Worm (Caenorhabditis elegans) whole organism, early embryonic: ENCODE data around the gene F29A7.6.

Source experiments
- B0310.2 ChIP-seq: sonication (generic microtip); optimal IDR thresholded peaks from 2 replicates; lab custom pipeline; 2016; ENCODE audit warnings: mild to moderate bottlenecking, missing genetic modification characterization, missing compliant biosample characterization
- F13C5.2 ChIP-seq: sonication (generic microtip); optimal IDR thresholded peaks from 2 replicates; lab custom pipeline; 2017; ENCODE audit warnings: mild to moderate bottlenecking, missing genetic modification characterization, inconsistent platforms, missing compliant biosample characterization
- aly-1 ChIP-seq: sonication (generic microtip); optimal IDR thresholded peaks from 2 replicates; lab custom pipeline; 2016; ENCODE audit warnings: missing genetic modification characterization, missing compliant biosample characterization
- ama-1 ChIP-seq: fragments of 150-350 bp; optimal IDR thresholded peaks from 2 replicates; lab custom pipeline; 2014
- ceh-13 ChIP-seq: fragments of 200-800 bp; sonication (Bioruptor generic); optimal IDR thresholded peaks from 2 replicates; lab custom pipeline; 2018; ENCODE audit warnings: mild to moderate bottlenecking, missing genetic modification characterization, missing compliant biosample characterization
- ceh-36 ChIP-seq: sonication (generic microtip); optimal IDR thresholded peaks from 2 replicates; lab custom pipeline; 2016; ENCODE audit warnings: missing genetic modification characterization, inconsistent platforms, missing compliant biosample characterization
- ets-7 ChIP-seq: sonication (generic microtip); optimal IDR thresholded peaks from 2 replicates; lab custom pipeline; 2016; ENCODE audit warnings: missing genotype, missing genetic modification characterization, missing compliant biosample characterization
- flt-1 ChIP-seq: fragments of 200-800 bp; sonication (Bioruptor generic); IDR thresholded peaks from 2 replicates; pipeline ENCODE4 v1.3.6; 2022; ENCODE audit warnings: missing genetic modification characterization, missing compliant biosample characterization
- hmbx-1 ChIP-seq: sonication (generic microtip); optimal IDR thresholded peaks from 2 replicates; lab custom pipeline; 2016; ENCODE audit warnings: mild to moderate bottlenecking, missing genetic modification characterization, missing compliant biosample characterization
- hmg-4 ChIP-seq: fragments of 200-800 bp; sonication (Bioruptor generic); optimal IDR thresholded peaks from 2 replicates; lab custom pipeline; 2018; ENCODE audit warnings: mild to moderate bottlenecking, missing genetic modification characterization, missing compliant biosample characterization
- hnd-1 ChIP-seq: sonication (generic microtip); optimal IDR thresholded peaks from 2 replicates; lab custom pipeline; 2016; ENCODE audit warnings: missing genetic modification characterization, missing compliant biosample characterization
- pes-1 ChIP-seq: fragments of 200-800 bp; sonication (Bioruptor generic); IDR thresholded peaks from 2 replicates; pipeline ENCODE4 v1.3.6; 2022; ENCODE audit warnings: missing genetic modification reagents, missing genetic modification characterization, missing compliant biosample characterization
- scrt-1 ChIP-seq: fragments of 200-800 bp; sonication (Bioruptor generic); IDR thresholded peaks from 2 replicates; pipeline ENCODE4 v1.3.6; 2022; ENCODE audit warnings: missing genetic modification characterization, missing compliant biosample characterization
- sea-1 ChIP-seq: fragments of 200-800 bp; sonication (Bioruptor generic); conservative IDR thresholded peaks from 2 replicates; pipeline ENCODE4 v1.3.6; 2022; ENCODE audit warnings: missing genetic modification characterization, missing compliant biosample characterization
- tbx-11 ChIP-seq: fragments of 200-800 bp; sonication (Bioruptor generic); IDR thresholded peaks from 2 replicates; pipeline ENCODE4 v1.3.6; 2022; ENCODE audit warnings: missing genetic modification characterization, missing compliant biosample characterization
- tbx-37 ChIP-seq: fragments of 200-800 bp; sonication (Bioruptor generic); conservative IDR thresholded peaks from 2 replicates; pipeline ENCODE4 v1.3.6; 2022; ENCODE audit warnings: missing genetic modification reagents, missing genetic modification characterization, missing compliant biosample characterization
- tra-4 ChIP-seq: sonication (generic microtip); optimal IDR thresholded peaks from 2 replicates; lab custom pipeline; 2017; ENCODE audit warnings: missing genetic modification characterization, missing compliant biosample characterization

F29A7.6 gene

DNA sequence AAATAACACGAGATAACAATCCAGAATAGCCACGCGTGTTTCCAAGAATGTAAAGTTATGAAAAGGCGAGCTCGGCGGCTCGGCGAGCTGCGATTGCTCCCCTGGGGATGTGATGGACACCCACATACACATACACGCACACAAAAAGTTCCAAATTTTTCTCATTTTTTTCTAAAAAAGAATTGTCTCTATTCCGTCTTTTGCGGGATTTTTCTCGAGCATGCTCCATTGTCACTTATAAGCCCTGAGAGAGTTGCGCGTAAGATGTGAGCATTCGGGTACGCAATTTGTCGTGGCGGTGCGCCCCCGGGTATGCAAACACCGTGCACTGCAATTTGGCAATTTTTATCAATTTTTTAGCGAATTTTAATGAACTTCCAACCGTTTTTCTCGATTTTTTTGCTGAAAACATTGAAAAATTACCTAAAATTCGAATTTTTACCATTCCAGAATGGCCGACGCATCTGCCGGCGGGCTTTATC, 34.7 kb upstream of the F29A7.6 start, which contains the start of the genes F08D12.12 and srpa-72:
TSS of gene F08D12.12 (minus strand) at position 51 of the 482 bp plus-strand sequence.
TSS of gene srpa-72 (plus strand) at position 451 of the 482 bp plus-strand sequence.
- TF ChIP-seq F13C5.2 (peak; percentile 46), hmg-4 (GFP tag; lab: Kevin White, UChicago) (no peak)

DNA sequence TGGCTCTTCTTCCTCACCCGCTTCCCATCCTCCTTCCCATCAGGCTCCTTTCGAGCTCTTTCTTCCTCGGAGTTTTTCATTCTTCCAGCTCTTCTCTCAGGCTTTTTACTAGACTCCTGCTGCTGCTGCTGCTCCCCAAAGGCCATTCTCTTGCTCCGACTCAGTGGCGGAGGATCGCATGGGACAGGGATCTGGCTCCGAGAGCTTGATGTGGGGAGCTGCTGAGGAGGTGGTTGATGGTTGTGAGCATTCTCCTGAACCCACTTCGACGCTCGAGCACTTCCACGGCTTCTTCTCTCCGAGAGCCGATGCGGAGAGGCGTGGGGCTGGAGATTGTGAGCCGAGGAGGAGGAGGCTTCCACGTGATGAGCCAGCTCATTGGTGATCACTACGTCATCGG, 33.4 kb upstream of the F29A7.6 start:
- TF ChIP-seq tbx-11 = no peak
- no peak for TF ChIP-seq hmg-4 (GFP tag; lab: Kevin White, UChicago)
- no peak for TF ChIP-seq flt-1 (GFP tag; lab: Robert Waterston, UW)
- TF ChIP-seq sea-1 (GFP tag; lab: Robert Waterston, UW) = no peak
- TF ChIP-seq F13C5.2 = no peak
- no peak for TF ChIP-seq ama-1 (lab: Kevin White, UChicago)
- no peak for TF ChIP-seq hnd-1
- no peak for TF ChIP-seq tra-4 (tag; lab: Kevin White, UChicago)
- TF ChIP-seq aly-1 (tag; lab: Kevin White, UChicago) = no peak
- no peak for TF ChIP-seq ceh-13 (GFP tag; lab: Kevin White, UChicago)

DNA sequence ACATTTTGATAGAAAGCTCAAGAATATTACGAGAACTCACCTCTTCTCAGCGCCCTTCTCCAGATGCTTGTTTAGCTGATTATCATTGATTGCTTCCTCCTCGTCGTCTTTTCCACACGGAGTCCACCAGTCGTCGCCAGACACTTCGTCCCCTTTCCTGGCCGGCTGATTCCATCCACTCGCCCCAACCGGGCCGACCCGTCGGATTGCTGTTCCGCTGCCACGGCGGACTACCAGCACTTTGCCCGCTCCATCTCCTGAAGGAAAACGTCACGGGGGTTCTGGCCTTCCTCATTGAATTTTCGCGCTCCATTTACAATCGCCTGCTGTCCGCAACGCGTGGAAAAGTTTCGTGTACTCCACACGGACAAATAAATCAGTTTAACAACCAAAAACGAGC, 31.0 kb upstream of the F29A7.6 start:
- no peak for TF ChIP-seq tra-4 (tag; lab: Kevin White, UChicago)
- no peak for TF ChIP-seq F13C5.2
- no peak for TF ChIP-seq ceh-36 (tag; lab: Kevin White, UChicago)
- no peak for TF ChIP-seq tbx-37 (GFP tag; lab: Robert Waterston, UW)
- no peak for TF ChIP-seq ama-1 (lab: Kevin White, UChicago)
- TF ChIP-seq ets-7 (tag; lab: Kevin White, UChicago) = no peak

DNA sequence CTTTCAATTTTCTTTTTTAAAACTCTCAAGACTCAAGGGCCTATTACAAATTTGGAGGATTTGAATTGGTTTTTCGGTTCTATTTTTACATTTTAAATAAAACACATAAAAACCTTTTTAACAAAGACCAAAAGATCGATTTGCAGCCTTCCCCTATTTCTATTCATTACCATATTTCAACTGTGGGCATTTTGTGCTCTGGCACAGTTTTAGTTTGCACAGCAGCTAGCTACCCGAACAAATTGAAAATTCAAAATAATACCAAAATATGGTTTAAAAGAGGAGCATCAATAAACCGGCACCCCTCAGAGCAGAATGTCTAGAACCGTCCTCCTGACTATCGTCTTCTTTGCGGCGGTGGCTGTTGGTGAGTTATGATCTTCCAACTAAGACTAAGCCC, 28.9 kb upstream of the F29A7.6 start, which contains the start of gene F08D12.2:
TSS of gene F08D12.2 (plus strand) at position 301 of the 400 bp plus-strand sequence.
- no peak for TF ChIP-seq B0310.2 (tag; lab: Kevin White, UChicago)
- no peak for TF ChIP-seq aly-1 (tag; lab: Kevin White, UChicago)
- TF ChIP-seq ets-7 (tag; lab: Kevin White, UChicago) = no peak
- no peak for TF ChIP-seq tbx-11
- TF ChIP-seq ceh-13 (GFP tag; lab: Kevin White, UChicago) = no peak
- no peak for TF ChIP-seq sea-1 (GFP tag; lab: Robert Waterston, UW)
- no peak for TF ChIP-seq scrt-1 (GFP tag; lab: Robert Waterston, UW)
- no peak for TF ChIP-seq F13C5.2
- TF ChIP-seq hnd-1 = no peak
- no peak for TF ChIP-seq tbx-37 (GFP tag; lab: Robert Waterston, UW)

DNA sequence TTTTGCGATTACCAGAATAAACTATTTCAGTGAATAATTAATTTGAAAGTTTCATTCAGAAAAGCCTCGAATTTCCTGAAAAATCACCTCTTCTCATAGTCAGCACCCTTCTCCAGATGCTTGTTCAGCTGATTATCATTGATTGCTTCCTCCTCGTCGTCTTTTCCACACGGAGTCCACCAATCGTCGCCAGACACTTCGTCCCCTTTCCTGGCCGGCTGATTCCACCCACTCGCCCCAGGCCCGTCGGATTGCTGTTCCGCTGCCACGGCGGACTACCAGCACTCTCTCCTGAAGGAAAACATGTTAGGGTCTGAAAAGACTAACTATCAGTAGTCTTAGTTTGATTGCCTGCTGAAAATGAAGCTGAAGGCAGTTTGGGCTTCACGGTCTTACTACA, 28.4 kb upstream of the F29A7.6 start:
- TF ChIP-seq ets-7 (tag; lab: Kevin White, UChicago) (no peak), F13C5.2 (no peak), aly-1 (tag; lab: Kevin White, UChicago) (no peak), hmbx-1 (tag; lab: Kevin White, UChicago) (no peak), sea-1 (GFP tag; lab: Robert Waterston, UW) (no peak), ceh-13 (GFP tag; lab: Kevin White, UChicago) (no peak), ceh-36 (tag; lab: Kevin White, UChicago) (no peak), hnd-1 (no peak), B0310.2 (tag; lab: Kevin White, UChicago) (no peak), tbx-11 (no peak), flt-1 (GFP tag; lab: Robert Waterston, UW) (no peak)

DNA sequence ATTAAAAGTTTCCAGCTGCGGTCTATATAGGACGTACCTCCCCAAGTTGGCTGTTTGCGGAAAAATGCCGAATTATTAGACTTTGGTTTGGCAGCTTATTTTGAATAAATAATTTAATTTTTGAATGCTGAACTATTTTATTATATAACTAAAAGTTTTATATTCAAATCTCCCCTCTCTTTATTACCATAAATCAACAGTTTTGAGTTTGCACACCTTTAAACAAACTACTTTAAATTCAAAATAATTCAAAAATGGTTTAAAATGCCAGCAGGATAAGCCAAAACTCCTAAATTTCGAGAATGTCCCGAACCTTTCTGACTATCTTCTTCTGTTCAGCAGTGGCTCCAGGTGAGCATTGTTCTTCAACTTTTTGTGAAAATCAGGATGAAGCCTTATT, 26.8 kb upstream of the F29A7.6 start, which contains the start of gene F08D12.3:
TSS of gene F08D12.3 (plus strand) at position 301 of the 400 bp plus-strand sequence.
- TF ChIP-seq tbx-11 (no peak), hmg-4 (GFP tag; lab: Kevin White, UChicago) (no peak), tbx-37 (GFP tag; lab: Robert Waterston, UW) (no peak), flt-1 (GFP tag; lab: Robert Waterston, UW) (no peak), ets-7 (tag; lab: Kevin White, UChicago) (no peak), sea-1 (GFP tag; lab: Robert Waterston, UW) (no peak), scrt-1 (GFP tag; lab: Robert Waterston, UW) (no peak), hnd-1 (no peak), F13C5.2 (no peak), pes-1 (no peak), tra-4 (tag; lab: Kevin White, UChicago) (no peak), ceh-36 (tag; lab: Kevin White, UChicago) (no peak), B0310.2 (tag; lab: Kevin White, UChicago) (no peak)

DNA sequence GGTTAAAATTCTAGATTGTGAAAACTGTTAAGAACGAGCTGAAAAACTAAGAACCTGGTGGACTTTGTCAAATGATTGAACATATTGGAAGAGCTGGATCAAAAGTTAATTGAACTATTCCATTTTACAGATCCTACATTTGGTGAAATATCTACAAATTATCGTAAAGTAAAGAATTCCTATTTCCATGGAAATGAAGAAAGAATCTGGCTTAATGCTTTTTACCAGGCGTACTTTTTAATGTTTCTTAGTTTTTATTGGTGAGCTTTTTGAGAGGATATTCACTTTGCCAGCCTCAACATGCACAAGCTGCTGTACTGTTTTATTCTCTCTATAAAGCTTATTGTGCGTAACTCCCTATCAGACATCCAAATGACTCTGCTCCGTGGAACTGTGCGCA, 25.4 kb upstream of the F29A7.6 start, which contains the start of gene F08D12.4:
TSS of gene F08D12.4 (plus strand) at position 301 of the 400 bp plus-strand sequence.
- TF ChIP-seq tra-4 (tag; lab: Kevin White, UChicago) = no peak
- no peak for TF ChIP-seq hmg-4 (GFP tag; lab: Kevin White, UChicago)
- TF ChIP-seq B0310.2 (tag; lab: Kevin White, UChicago) = no peak
- no peak for TF ChIP-seq ceh-36 (tag; lab: Kevin White, UChicago)
- TF ChIP-seq ceh-13 (GFP tag; lab: Kevin White, UChicago) = no peak
- TF ChIP-seq ets-7 (tag; lab: Kevin White, UChicago) = no peak
- no peak for TF ChIP-seq hmbx-1 (tag; lab: Kevin White, UChicago)
- no peak for TF ChIP-seq scrt-1 (GFP tag; lab: Robert Waterston, UW)
- no peak for TF ChIP-seq hnd-1
- TF ChIP-seq pes-1 = no peak
- no peak for TF ChIP-seq sea-1 (GFP tag; lab: Robert Waterston, UW)
- TF ChIP-seq ama-1 (lab: Kevin White, UChicago) = no peak
- no peak for TF ChIP-seq aly-1 (tag; lab: Kevin White, UChicago)

DNA sequence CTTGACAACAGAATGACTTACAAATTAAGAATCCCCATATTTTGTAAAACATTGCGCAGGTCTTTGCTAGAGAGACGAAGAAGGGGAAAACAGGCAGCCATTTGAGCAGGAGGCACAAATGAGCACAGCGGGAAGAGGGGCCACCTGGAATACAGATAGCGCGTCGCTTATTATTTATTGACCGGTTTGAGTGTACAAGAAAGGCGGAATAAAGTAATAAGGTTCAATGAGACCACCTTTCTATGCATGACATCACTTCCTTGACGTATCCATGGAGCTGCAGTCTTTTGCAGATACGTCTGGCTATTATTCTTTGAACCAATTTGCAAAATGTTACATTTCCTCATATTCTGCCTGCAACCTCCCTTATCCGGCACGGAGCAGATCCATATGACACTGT, 22.5 kb upstream of the F29A7.6 start, which contains the start of gene fbxb-111:
TSS of gene fbxb-111 (minus strand) at position 101 of the 400 bp plus-strand sequence.
- TF ChIP-seq hnd-1 (no peak), ceh-36 (tag; lab: Kevin White, UChicago) (no peak), F13C5.2 (no peak), tbx-37 (GFP tag; lab: Robert Waterston, UW) (no peak), tra-4 (tag; lab: Kevin White, UChicago) (no peak), ets-7 (tag; lab: Kevin White, UChicago) (no peak)
